Worm (Caenorhabditis elegans) whole organism, L1 larva: ENCODE results near the gene grl-3.

ENCODE experiments used
- fos-1 ChIP-seq: fragments of 150-350 bp; optimal IDR thresholded peaks from 2 replicates; lab custom pipeline; 2014; ENCODE audit warnings: missing biosample characterization, missing genetic modification characterization
- lin-39 ChIP-seq: fragments of 150-350 bp; optimal IDR thresholded peaks from 2 replicates; lab custom pipeline; 2014; ENCODE audit warnings: missing biosample characterization, missing genetic modification reagents, missing genetic modification characterization
- nhr-12 ChIP-seq: sonication (generic microtip); optimal IDR thresholded peaks from 2 replicates; lab custom pipeline; 2017; ENCODE audit warnings: missing biosample characterization, missing genetic modification characterization
- rnt-1 ChIP-seq: sonication (generic microtip); optimal IDR thresholded peaks from 2 replicates; lab custom pipeline; 2016; ENCODE audit warnings: mild to moderate bottlenecking, missing genetic modification characterization, moderate library complexity, missing compliant biosample characterization

DNA sequence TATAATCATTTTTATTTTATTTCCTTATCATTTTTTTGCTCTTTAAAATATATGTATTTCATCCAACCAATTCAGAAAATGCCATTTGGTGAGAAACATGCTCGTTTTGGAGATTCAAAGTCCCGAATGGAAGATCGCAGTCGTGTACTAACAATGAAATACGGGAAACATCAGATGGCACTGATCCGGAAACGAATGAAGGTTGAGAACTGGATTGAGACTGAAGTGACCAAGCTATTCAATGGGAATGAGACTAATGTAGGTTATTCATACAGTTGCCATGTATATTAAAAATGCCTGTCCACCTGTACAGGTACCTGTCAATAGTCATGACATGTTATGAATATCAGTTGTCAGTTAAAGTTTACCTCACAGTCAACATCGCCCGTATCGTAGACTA lies 28.3 kb upstream of the grl-3 start, which contains the start of gene F55C10.5:
- TF ChIP-seq rnt-1 (tag; lab: Kevin White, UChicago): no peak
- no peak for TF ChIP-seq nhr-12 (tag; lab: Kevin White, UChicago)
- TF ChIP-seq lin-39 (tag; lab: Kevin White, UChicago): no peak
- no peak for TF ChIP-seq fos-1 (tag; lab: Kevin White, UChicago)
